Worm (Caenorhabditis elegans): Measurements from ENCODE around the gene C16C8.8.

DNA sequence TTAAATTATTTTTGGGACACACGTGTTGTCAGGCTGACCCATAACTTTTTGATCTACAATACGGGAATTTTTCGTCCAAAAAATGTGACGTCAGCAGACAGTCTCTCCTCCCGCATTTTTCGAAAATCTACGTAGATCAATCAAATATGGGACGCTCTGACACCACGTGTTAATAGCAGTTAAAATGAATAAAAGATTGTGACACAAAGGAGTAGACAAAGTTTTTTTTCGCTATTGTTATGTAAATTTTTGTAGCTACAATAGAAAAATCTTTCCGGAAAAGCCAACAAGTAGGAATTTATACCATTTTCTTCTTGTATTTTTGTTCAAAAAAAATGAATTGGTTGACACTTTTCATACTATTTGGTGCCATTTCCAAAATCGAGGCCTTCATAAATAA is 20.1 kb downstream of the C16C8.8 start, which contains the start of gene C16C8.27:
- no peak for TF ChIP-seq tab-1 (GFP tag; IDR thresholded peaks at IDR 0.05)
- TF ChIP-seq cog-1 (tag; optimal IDR thresholded peaks at IDR 0.05), result no peak
- no peak for TF ChIP-seq med-1 (GFP tag; optimal IDR thresholded peaks at IDR 0.05; ENCODE audit: insufficient read depth)
